Fruit fly (Drosophila melanogaster) whole organism, embryonic: Measurements from ENCODE around the gene CG11342.

Experiments used
- B-H2 ChIP-seq: fragments of 200-800 bp; sonication (Bioruptor generic); optimal IDR thresholded peaks from 2 replicates; lab custom pipeline; 2018; ENCODE audit warnings: missing biosample characterization, mild to moderate bottlenecking, missing genetic modification characterization
- Bdp1 ChIP-seq: fragments of 200-800 bp; sonication (Bioruptor generic); optimal IDR thresholded peaks from 3 replicates; lab custom pipeline; 2016; ENCODE audit warnings: missing biosample characterization, missing genetic modification characterization
- CG10209 ChIP-seq: fragments of 200-800 bp; sonication (Bioruptor generic); optimal IDR thresholded peaks from 3 replicates; lab custom pipeline; 2017; ENCODE audit warnings: missing biosample characterization, mild to moderate bottlenecking, missing genetic modification characterization, missing genetic modification reagents
- CG10462 ChIP-seq: fragments of 200-800 bp; sonication (Bioruptor generic); optimal IDR thresholded peaks from 2 replicates; lab custom pipeline; 2016; ENCODE audit warnings: missing biosample characterization, missing genetic modification characterization
- CG11695 ChIP-seq: fragments of 200-800 bp; sonication (Bioruptor generic); IDR thresholded peaks from 3 replicates; pipeline ENCODE4 v1.3.6; 2022; ENCODE audit warnings: missing biosample characterization, missing genetic modification characterization
- CG12659 ChIP-seq: fragments of 200-800 bp; sonication (Bioruptor generic); optimal IDR thresholded peaks from 3 replicates; lab custom pipeline; 2017; ENCODE audit warnings: mild to moderate bottlenecking, missing biosample characterization, missing genetic modification reagents, missing genetic modification characterization
- CG13775 ChIP-seq: fragments of 200-800 bp; sonication (Bioruptor generic); optimal IDR thresholded peaks from 3 replicates; lab custom pipeline; 2017; ENCODE audit warnings: missing biosample characterization, mild to moderate bottlenecking, missing genetic modification characterization
- CG14965 ChIP-seq: fragments of 200-800 bp; sonication (Bioruptor generic); optimal IDR thresholded peaks from 2 replicates; lab custom pipeline; 2016; ENCODE audit warnings: missing biosample characterization, missing genetic modification characterization, borderline replicate concordance
- CG15011 ChIP-seq: fragments of 200-800 bp; sonication (Bioruptor generic); optimal IDR thresholded peaks from 3 replicates; lab custom pipeline; 2018; ENCODE audit warnings: missing biosample characterization, mild to moderate bottlenecking, missing genetic modification characterization
- CG15514 ChIP-seq: fragments of 200-800 bp; sonication (Bioruptor generic); optimal IDR thresholded peaks from 3 replicates; lab custom pipeline; 2017; ENCODE audit warnings: missing biosample characterization, missing genetic modification characterization, mild to moderate bottlenecking, moderate library complexity, missing genetic modification reagents
- CG17361 ChIP-seq: fragments of 200-800 bp; sonication (Bioruptor generic); IDR thresholded peaks from 3 replicates; pipeline ENCODE4 v1.3.6; 2022; ENCODE audit warnings: missing biosample characterization, missing genetic modification characterization
- CG2678 ChIP-seq: fragments of 200-800 bp; sonication (Bioruptor generic); optimal IDR thresholded peaks from 3 replicates; lab custom pipeline; 2019; ENCODE audit warnings: missing biosample characterization, mild to moderate bottlenecking, missing genetic modification characterization, moderate library complexity
- CG2712 ChIP-seq: fragments of 200-800 bp; optimal IDR thresholded peaks from 3 replicates; lab custom pipeline; 2019; ENCODE audit warnings: missing biosample characterization, mild to moderate bottlenecking, missing genetic modification characterization, moderate library complexity
- CG2875 ChIP-seq: fragments of 200-800 bp; sonication (Bioruptor generic); optimal IDR thresholded peaks from 2 replicates; lab custom pipeline; 2017; ENCODE audit warnings: missing biosample characterization, mild to moderate bottlenecking, missing genetic modification characterization, missing genetic modification reagents
- CG30431 ChIP-seq: fragments of 200-800 bp; sonication (Bioruptor generic); optimal IDR thresholded peaks from 2 replicates; lab custom pipeline; 2017; ENCODE audit warnings: missing biosample characterization, missing genetic modification characterization
- CG32532 ChIP-seq: fragments of 200-800 bp; sonication (Bioruptor generic); IDR thresholded peaks from 2 replicates; pipeline ENCODE4 v1.3.6; 2022; ENCODE audit warnings: missing biosample characterization, missing genetic modification characterization
- CG34376 ChIP-seq: fragments of 200-800 bp; sonication (Bioruptor generic); optimal IDR thresholded peaks from 2 replicates; lab custom pipeline; 2018; ENCODE audit warnings: missing biosample characterization, mild to moderate bottlenecking, missing genetic modification characterization
- CG4328 ChIP-seq: fragments of 200-800 bp; sonication (Bioruptor generic); optimal IDR thresholded peaks from 3 replicates; lab custom pipeline; 2017; ENCODE audit warnings: missing biosample characterization, missing genetic modification reagents, missing genetic modification characterization
- CG4617 ChIP-seq: fragments of 200-800 bp; sonication (Bioruptor generic); optimal IDR thresholded peaks from 3 replicates; lab custom pipeline; 2016; ENCODE audit warnings: missing biosample characterization, missing genetic modification characterization, borderline replicate concordance
- CG8944 ChIP-seq: fragments of 200-800 bp; sonication (Bioruptor generic); optimal IDR thresholded peaks from 3 replicates; lab custom pipeline; 2016; ENCODE audit warnings: missing biosample characterization, missing genetic modification characterization
- CG9215 ChIP-seq: fragments of 200-800 bp; sonication (Bioruptor generic); IDR thresholded peaks from 2 replicates; pipeline ENCODE4 v1.3.6; 2022; ENCODE audit warnings: missing biosample characterization, missing genetic modification characterization
- CG9727 ChIP-seq: fragments of 200-800 bp; sonication (Bioruptor generic); optimal IDR thresholded peaks from 3 replicates; lab custom pipeline; 2017; ENCODE audit warnings: missing biosample characterization, mild to moderate bottlenecking, missing genetic modification characterization
- CG9817 ChIP-seq: fragments of 200-800 bp; sonication (Bioruptor generic); optimal IDR thresholded peaks from 2 replicates; lab custom pipeline; 2018; ENCODE audit warnings: missing biosample characterization, mild to moderate bottlenecking, missing genetic modification characterization, moderate library complexity
- Dll ChIP-seq: fragments of 200-800 bp; sonication (Bioruptor generic); IDR thresholded peaks from 4 replicates; pipeline ENCODE4 v1.3.6; 2022; ENCODE audit warnings: missing biosample characterization, missing genetic modification characterization; ENCODE audit not compliant: partially characterized antibody
- E2f2 ChIP-seq: fragments of 200-800 bp; sonication (Bioruptor generic); IDR thresholded peaks from 2 replicates; pipeline ENCODE4 v1.3.6; 2022; ENCODE audit warnings: missing biosample characterization, missing genetic modification characterization
- GATAe ChIP-seq: fragments of 200-800 bp; sonication (Bioruptor generic); conservative IDR thresholded peaks from 2 replicates; pipeline ENCODE4 v1.3.6; 2022; ENCODE audit warnings: missing biosample characterization, missing genetic modification characterization
- Gug ChIP-seq: fragments of 200-800 bp; sonication (Bioruptor generic); IDR thresholded peaks from 4 replicates; pipeline ENCODE4 v1.3.6; 2022; ENCODE audit warnings: missing biosample characterization, missing genetic modification characterization
- HLH4C ChIP-seq: fragments of 200-800 bp; sonication (Bioruptor generic); IDR thresholded peaks from 3 replicates; pipeline ENCODE4 v1.3.6; 2022; ENCODE audit warnings: missing biosample characterization, missing genetic modification characterization; ENCODE audit not compliant: partially characterized antibody
- NC2β ChIP-seq: fragments of 200-800 bp; sonication (Bioruptor generic); optimal IDR thresholded peaks from 2 replicates; lab custom pipeline; 2016; ENCODE audit warnings: missing biosample characterization, missing genetic modification characterization
- Rx ChIP-seq: fragments of 200-800 bp; sonication (Bioruptor generic); IDR thresholded peaks from 2 replicates; pipeline ENCODE4 v1.3.6; 2022; ENCODE audit warnings: missing biosample characterization, missing genetic modification characterization
- TFAM ChIP-seq: fragments of 200-800 bp; sonication (Bioruptor generic); optimal IDR thresholded peaks from 2 replicates; lab custom pipeline; 2017; ENCODE audit warnings: missing biosample characterization, missing genetic modification characterization, inconsistent platforms
- ash1 ChIP-seq: fragments of 200-800 bp; sonication (Bioruptor generic); optimal IDR thresholded peaks from 2 replicates; lab custom pipeline; 2018; ENCODE audit warnings: missing biosample characterization, mild to moderate bottlenecking, missing genetic modification characterization
- btn ChIP-seq: fragments of 200-800 bp; sonication (Bioruptor generic); optimal IDR thresholded peaks from 2 replicates; lab custom pipeline; 2016; ENCODE audit warnings: missing biosample characterization, missing genetic modification characterization
- chn ChIP-seq: fragments of 200-800 bp; sonication (Bioruptor generic); optimal IDR thresholded peaks from 2 replicates; lab custom pipeline; 2016; ENCODE audit warnings: missing biosample characterization, missing genetic modification characterization
- dati ChIP-seq: fragments of 200-800 bp; sonication (Bioruptor generic); IDR thresholded peaks from 2 replicates; pipeline ENCODE4 v1.3.6; 2022; ENCODE audit warnings: missing biosample characterization, missing genetic modification characterization
- gcm ChIP-seq: fragments of 200-800 bp; sonication (Bioruptor generic); optimal IDR thresholded peaks from 2 replicates; lab custom pipeline; 2019; ENCODE audit warnings: missing biosample characterization, mild to moderate bottlenecking, missing genetic modification characterization, moderate library complexity
- ham ChIP-seq: fragments of 200-800 bp; sonication (Bioruptor generic); IDR thresholded peaks from 2 replicates; pipeline ENCODE4 v1.3.6; 2022; ENCODE audit warnings: missing biosample characterization, missing genetic modification characterization
- hbn ChIP-seq: fragments of 200-800 bp; sonication (Bioruptor generic); IDR thresholded peaks from 2 replicates; pipeline ENCODE4 v1.3.6; 2022; ENCODE audit warnings: missing biosample characterization, missing genetic modification characterization; ENCODE audit not compliant: partially characterized antibody
- hkb ChIP-seq, 2 experiments: fragments of 200-800 bp in 1 of 2; fragments of >200 bp in 1 of 2; sonication (Bioruptor generic) in 1 of 2; IDR thresholded peaks in 1 of 2; optimal IDR thresholded peaks in 1 of 2; 2 replicates each; pipeline versions ENCODE4 v1.3.6 to Lab custom; 2017 to 2022; ENCODE audit warnings: missing biosample characterization in 1 of 2, missing genetic modification characterization in 1 of 2
- klu ChIP-seq: fragments of 200-800 bp; sonication (Bioruptor generic); IDR thresholded peaks from 2 replicates; pipeline ENCODE4 v1.3.6; 2022; ENCODE audit warnings: missing biosample characterization, missing genetic modification characterization
- knrl ChIP-seq: fragments of 200-800 bp; sonication (Bioruptor generic); IDR thresholded peaks from 3 replicates; pipeline ENCODE4 v1.3.6; 2022; ENCODE audit warnings: missing biosample characterization, missing genetic modification characterization; ENCODE audit not compliant: partially characterized antibody
- oc ChIP-seq: fragments of 200-800 bp; sonication (Bioruptor generic); optimal IDR thresholded peaks from 2 replicates; lab custom pipeline; 2018; ENCODE audit warnings: missing biosample characterization, mild to moderate bottlenecking, missing genetic modification characterization, moderate library complexity
- org-1 ChIP-seq: fragments of 200-800 bp; sonication (Bioruptor generic); optimal IDR thresholded peaks from 2 replicates; lab custom pipeline; 2017; ENCODE audit warnings: missing biosample characterization, missing genetic modification characterization
- ro ChIP-seq: fragments of 200-800 bp; sonication (Bioruptor generic); IDR thresholded peaks from 2 replicates; pipeline ENCODE4 v1.3.6; 2022; ENCODE audit warnings: missing biosample characterization, missing genetic modification characterization
- row ChIP-seq: fragments of 200-800 bp; sonication (Bioruptor generic); IDR thresholded peaks from 3 replicates; pipeline ENCODE4 v1.3.6; 2022; ENCODE audit warnings: missing biosample characterization, missing genetic modification characterization
- sens ChIP-seq: fragments of 200-800 bp; sonication (Bioruptor generic); peaks from one replicate; lab custom pipeline; 2016; ENCODE audit warnings: missing biosample characterization, missing genetic modification characterization
- sisA ChIP-seq: fragments of 200-800 bp; sonication (Bioruptor generic); IDR thresholded peaks from 2 replicates; pipeline ENCODE4 v1.3.6; 2022; ENCODE audit warnings: missing biosample characterization, missing genetic modification characterization
- sug ChIP-seq: fragments of 200-800 bp; optimal IDR thresholded peaks from 2 replicates; lab custom pipeline; 2019; ENCODE audit warnings: missing biosample characterization, mild to moderate bottlenecking, missing genetic modification characterization, moderate library complexity
- tin ChIP-seq: fragments of 200-800 bp; sonication (Bioruptor generic); optimal IDR thresholded peaks from 3 replicates; lab custom pipeline; 2016; ENCODE audit warnings: missing biosample characterization, missing genetic modification characterization
- trem ChIP-seq: fragments of 200-800 bp; optimal IDR thresholded peaks from 3 replicates; lab custom pipeline; 2019; ENCODE audit warnings: missing biosample characterization, mild to moderate bottlenecking, missing genetic modification characterization, moderate library complexity
- zen ChIP-seq: fragments of 200-800 bp; sonication (Bioruptor generic); optimal IDR thresholded peaks from 3 replicates; lab custom pipeline; 2018; ENCODE audit warnings: missing biosample characterization, mild to moderate bottlenecking, missing genetic modification characterization, moderate library complexity

Gene CG11342

DNA sequence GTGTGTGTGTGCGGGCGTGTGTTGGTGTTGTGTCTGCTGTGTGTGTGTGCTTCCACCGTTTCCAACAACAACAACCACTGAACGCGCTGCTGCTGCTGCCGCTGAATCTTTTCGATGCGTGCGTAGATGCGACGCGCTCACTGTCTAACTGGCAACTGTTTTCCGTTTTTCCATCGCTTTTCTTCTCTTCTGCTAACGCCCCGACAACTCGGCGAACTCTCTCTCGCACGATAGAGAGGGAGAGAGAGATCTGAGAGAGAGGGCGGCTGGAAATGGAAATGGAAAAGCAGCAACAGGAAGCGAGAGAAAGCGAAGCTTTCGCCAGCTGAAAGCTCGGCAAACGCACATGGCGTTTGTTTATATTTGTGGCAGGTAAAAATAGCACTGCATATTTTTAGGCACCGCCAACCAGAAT is 13.0 kb upstream of the CG11342 start, which contains the start of gene DopEcR (continued):
- TF ChIP-seq CG9215 (GFP tag; lab: Robert Waterston, UW) = no peak
- TF ChIP-seq org-1 (GFP tag; lab: Kevin White, UChicago) = no peak
- TF ChIP-seq CG15011 (GFP tag; lab: Kevin White, UChicago) = no peak
- no peak for TF ChIP-seq CG17361 (GFP tag; lab: Robert Waterston, UW)
- TF ChIP-seq gcm = peak; percentile 48
- no peak for TF ChIP-seq B-H2 (GFP tag; lab: Kevin White, UChicago)
- TF ChIP-seq CG14965 (GFP tag; lab: Kevin White, UChicago) = no peak
- no peak for TF ChIP-seq CG8944 (GFP tag; lab: Kevin White, UChicago)
- TF ChIP-seq CG4328 (GFP tag; lab: Kevin White, UChicago) = no peak
- TF ChIP-seq CG13775 (GFP tag; lab: Kevin White, UChicago) = no peak
- no peak for TF ChIP-seq sug (tag; lab: Kevin White, UChicago)
- no peak for TF ChIP-seq ro
- no peak for TF ChIP-seq dati (GFP tag; lab: Robert Waterston, UW)
- no peak for TF ChIP-seq ash1 (GFP tag; lab: Kevin White, UChicago)
- no peak for TF ChIP-seq CG2678 (tag; lab: Kevin White, UChicago)
- no peak; the same call in 1 of the 2 replicates for TF ChIP-seq E2f2 (GFP tag; lab: Robert Waterston, UW)
- TF ChIP-seq CG4617 (GFP tag; lab: Kevin White, UChicago) = no peak
- peak; percentile 23 for TF ChIP-seq trem (tag; lab: Kevin White, UChicago)
- TF ChIP-seq CG2875 (GFP tag; lab: Kevin White, UChicago) = peak; percentile 53
- no peak for TF ChIP-seq CG10462 (GFP tag; lab: Kevin White, UChicago)
- no peak for TF ChIP-seq klu (GFP tag; lab: Robert Waterston, UW)
- no peak for TF ChIP-seq sisA (GFP tag; lab: Robert Waterston, UW)
- TF ChIP-seq CG9727 = no peak
- no peak for TF ChIP-seq Gug
- no peak for TF ChIP-seq knrl (GFP tag; lab: Robert Waterston, UW)
- no peak for TF ChIP-seq CG30431 (GFP tag; lab: Kevin White, UChicago)
- no peak for TF ChIP-seq zen
- TF ChIP-seq CG2712 (tag; lab: Kevin White, UChicago) = no peak
- no peak for TF ChIP-seq CG9817 (tag; lab: Kevin White, UChicago)
- no peak for TF ChIP-seq HLH4C (GFP tag; lab: Robert Waterston, UW)
- TF ChIP-seq Dll (GFP tag; lab: Robert Waterston, UW) = no peak
- TF ChIP-seq tin (GFP tag; lab: Kevin White, UChicago) = no peak
- TF ChIP-seq Rx = no peak
- TF ChIP-seq row (GFP tag; lab: Robert Waterston, UW) = no peak
- no peak for TF ChIP-seq oc (tag; lab: Kevin White, UChicago)
- 0 out of 3 replicates have a peak, but pooled peaks have one; percentile 24 for TF ChIP-seq CG11695 (GFP tag; lab: Robert Waterston, UW)
- no peak for TF ChIP-seq sens
- TF ChIP-seq Bdp1 (GFP tag; lab: Kevin White, UChicago) = no peak
- no peak for TF ChIP-seq GATAe
- peak; percentile 31 for TF ChIP-seq CG15514 (GFP tag; lab: Kevin White, UChicago)
- no peak for TF ChIP-seq hkb (optimal IDR thresholded peaks at IDR 0.05; lab: Kevin White, UChicago)
- TF ChIP-seq hkb (GFP tag; IDR thresholded peaks at IDR 0.05; lab: Robert Waterston, UW) = peak; percentile 52
- no peak for TF ChIP-seq btn (GFP tag; lab: Kevin White, UChicago)
- no peak for TF ChIP-seq CG12659
- peak; percentile 31 for TF ChIP-seq CG34376 (GFP tag; lab: Kevin White, UChicago)
- TF ChIP-seq CG10209 (GFP tag; lab: Kevin White, UChicago) = no peak
- 0 out of 2 replicates have a peak, but pooled peaks have one; percentile 42 for TF ChIP-seq CG32532
- no peak for TF ChIP-seq chn (GFP tag; lab: Kevin White, UChicago)
- no peak for TF ChIP-seq ham (GFP tag; lab: Robert Waterston, UW)
- no peak for TF ChIP-seq hbn
- no peak for TF ChIP-seq TFAM (GFP tag; lab: Kevin White, UChicago)
- TF ChIP-seq NC2β = no peak
